Fruit fly (Drosophila melanogaster): ENCODE results near the gene Mhc.

Gene Mhc

DNA sequence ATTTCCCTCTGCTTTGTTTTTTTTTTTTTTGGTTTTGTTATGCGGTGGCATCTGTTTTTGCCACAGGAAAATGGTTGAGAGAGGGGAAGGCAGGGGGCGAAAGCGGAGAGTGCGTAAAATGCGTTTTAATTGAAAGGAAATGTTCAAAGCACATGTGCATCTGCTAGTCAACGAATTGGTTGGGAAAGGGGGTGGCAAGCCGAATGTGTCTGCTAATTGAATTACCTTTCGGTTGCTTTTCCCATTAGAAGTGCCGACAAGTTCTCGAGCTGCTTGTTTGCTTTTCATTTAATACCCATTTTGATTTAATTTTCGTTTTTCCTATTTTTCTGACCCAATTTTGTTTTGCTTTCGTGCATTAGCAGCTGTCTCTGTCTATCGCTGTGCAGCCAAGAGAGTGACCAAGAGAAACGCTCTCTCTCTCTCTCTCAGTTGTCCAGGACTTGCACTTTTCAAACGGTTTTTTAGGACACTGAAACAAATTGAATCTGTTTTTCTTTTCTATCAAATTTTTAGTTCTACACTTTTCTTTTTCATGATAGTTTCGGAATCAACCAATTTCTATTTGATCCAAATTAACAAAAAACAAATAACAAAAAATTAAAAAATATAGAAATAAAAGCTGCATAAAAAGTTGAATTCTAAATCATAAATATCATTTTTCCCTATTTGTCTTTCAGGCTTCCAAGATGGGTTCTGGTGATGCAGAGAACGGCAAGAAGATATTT is 47.8 kb upstream of the Mhc start (continued):
- TF ChIP-seq ab (GFP tag; optimal IDR thresholded peaks at IDR 0.05) = no peak
- TF ChIP-seq Sry-δ (GFP tag; optimal IDR thresholded peaks at IDR 0.05) = no peak
- TF ChIP-seq NFAT (GFP tag; IDR thresholded peaks at IDR 0.05) = no peak
- TF ChIP-seq CG33213 (GFP tag; optimal IDR thresholded peaks at IDR 0.05) = no peak
- no peak for TF ChIP-seq CG11093 (GFP tag; IDR thresholded peaks at IDR 0.05)
- no peak for TF ChIP-seq NC2α (GFP tag; optimal IDR thresholded peaks at IDR 0.05)
- TF ChIP-seq bcd (GFP tag; optimal IDR thresholded peaks at IDR 0.05) = no peak
- no peak for TF ChIP-seq Ptx1 (GFP tag; IDR thresholded peaks at IDR 0.05)
- no peak for TF ChIP-seq CG8089 (GFP tag; optimal IDR thresholded peaks at IDR 0.05)
- no peak for TF ChIP-seq tap (tag; optimal IDR thresholded peaks at IDR 0.05)
- TF ChIP-seq ERR (GFP tag; optimal IDR thresholded peaks at IDR 0.05) = no peak
- peak; percentile 24 for TF ChIP-seq twi (tag; optimal IDR thresholded peaks at IDR 0.05)
- TF ChIP-seq B-H2 (GFP tag; optimal IDR thresholded peaks at IDR 0.05) = no peak
- no peak for TF ChIP-seq inv (GFP tag; IDR thresholded peaks at IDR 0.05; ENCODE audit: partially characterized antibody)
- no peak for TF ChIP-seq CG32532 (GFP tag; IDR thresholded peaks at IDR 0.05)
- TF ChIP-seq CG10959 (GFP tag; IDR thresholded peaks at IDR 0.05) = 0 out of 2 replicates have a peak, but pooled peaks have one; percentile 17
- no peak for TF ChIP-seq dm (GFP tag; optimal IDR thresholded peaks at IDR 0.05)
- no peak for TF ChIP-seq Fer2 (tag; optimal IDR thresholded peaks at IDR 0.05)
- peak; percentile 37 for TF ChIP-seq nerfin-1 (tag; optimal IDR thresholded peaks at IDR 0.05)
- no peak for TF ChIP-seq stc (GFP tag; IDR thresholded peaks at IDR 0.05)
- no peak for TF ChIP-seq jumu (GFP tag; optimal IDR thresholded peaks at IDR 0.05)
- TF ChIP-seq CG15601 (tag; optimal IDR thresholded peaks at IDR 0.05) = no peak
- no peak for TF ChIP-seq CG1529 (GFP tag; optimal IDR thresholded peaks at IDR 0.05)
- no peak for TF ChIP-seq salm (tag; optimal IDR thresholded peaks at IDR 0.05)
- TF ChIP-seq Drgx (GFP tag; IDR thresholded peaks at IDR 0.05) = no peak
- TF ChIP-seq Trl (optimal IDR thresholded peaks at IDR 0.05) = peak; percentile 45 to 64
- TF ChIP-seq Trl (GFP tag; optimal IDR thresholded peaks at IDR 0.05) = no peak
- TF ChIP-seq chinmo (GFP tag; IDR thresholded peaks at IDR 0.05; ENCODE audit: partially characterized antibody) = 0 out of 4 replicates have a peak, but pooled peaks have one; percentile 8
- TF ChIP-seq odd (GFP tag; optimal IDR thresholded peaks at IDR 0.05) = no peak
- 0 out of 3 replicates have a peak, but pooled peaks have one; percentile 13 for TF ChIP-seq CG2199 (GFP tag; IDR thresholded peaks at IDR 0.05)
- TF ChIP-seq Ets65A (GFP tag) = peak; percentile 54
- TF ChIP-seq sens (GFP tag) = peak; percentile 37
- no peak for TF ChIP-seq tx (GFP tag; optimal IDR thresholded peaks at IDR 0.05)
- peak; percentile 55; the same call in 1 of the 3 replicates for TF ChIP-seq otp (GFP tag; IDR thresholded peaks at IDR 0.05)
- peak; percentile 26; the same call in 1 of the 2 replicates for TF ChIP-seq tna (GFP tag; IDR thresholded peaks at IDR 0.05; ENCODE audit: partially characterized antibody)

DNA sequence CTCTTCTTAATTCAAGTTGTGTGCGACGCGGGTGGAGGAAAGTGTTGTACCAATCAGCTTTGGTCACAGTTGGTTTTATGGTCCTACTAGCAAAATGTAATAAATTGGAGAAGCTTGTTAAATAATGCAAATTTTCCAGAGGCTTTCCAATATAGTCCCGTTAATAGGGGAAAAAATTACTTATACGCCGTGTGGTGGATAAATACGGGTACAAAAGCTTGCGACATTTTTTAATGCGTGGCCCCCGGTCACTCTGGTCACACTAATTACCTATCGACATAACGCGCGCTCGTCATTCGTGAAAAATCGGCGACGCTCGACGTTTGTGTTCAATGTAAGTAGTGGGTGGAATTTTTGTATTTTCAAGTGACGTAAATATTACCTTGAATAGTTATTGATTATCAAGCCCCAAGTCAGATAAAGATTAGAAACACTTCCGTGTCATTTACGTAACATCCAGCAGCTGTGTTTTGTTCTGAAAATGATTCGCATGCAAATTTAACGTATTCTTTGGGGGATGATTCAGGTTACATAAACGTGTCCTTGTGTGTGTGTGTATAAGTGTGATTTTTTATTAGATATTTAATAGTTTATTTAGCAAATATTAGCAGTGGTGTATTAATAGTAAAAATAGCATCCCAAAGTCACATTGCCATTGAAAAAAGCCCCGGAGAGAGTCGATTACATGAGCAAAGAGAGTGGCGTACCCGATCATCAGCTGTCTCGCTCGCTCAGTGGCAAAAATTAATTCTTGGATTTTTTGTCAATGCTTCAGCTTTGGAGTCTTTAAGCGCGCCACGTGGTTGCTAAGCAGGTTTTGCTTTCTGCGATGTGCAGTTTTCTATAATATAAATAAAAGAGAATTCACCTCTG is 46.5 kb upstream of the Mhc start, which contains the start of gene Cyt-c-p:
Cyt-c-p (plus strand) TSS at position 290 of the 873 bp plus-strand sequence.
- TF ChIP-seq MTF-1 (GFP tag; optimal IDR thresholded peaks at IDR 0.05; ENCODE audit: borderline replicate concordance) (no peak), Dll (GFP tag; IDR thresholded peaks at IDR 0.05; ENCODE audit: partially characterized antibody) (peak; percentile 70; the same call in 3 of the 4 replicates), CG17186 (GFP tag; optimal IDR thresholded peaks at IDR 0.05) (peak; percentile 87), zfh2 (GFP tag; optimal IDR thresholded peaks at IDR 0.05) (no peak), Rx (GFP tag; IDR thresholded peaks at IDR 0.05) (no peak), tgo (GFP tag; IDR thresholded peaks at IDR 0.05) (no peak), Neu2 (GFP tag; optimal IDR thresholded peaks at IDR 0.05; ENCODE audit: borderline replicate concordance) (peak; percentile 86), dan (GFP tag; IDR thresholded peaks at IDR 0.05) (no peak), Oli (tag; optimal IDR thresholded peaks at IDR 0.05) (no peak), CG6689 (GFP tag; IDR thresholded peaks at IDR 0.05) (no peak), Lpt (GFP tag; optimal IDR thresholded peaks at IDR 0.05) (no peak), Pdp1 (GFP tag; optimal IDR thresholded peaks at IDR 0.05) (peak in 1 of 2 experiments; percentile 83), HLH4C (GFP tag; IDR thresholded peaks at IDR 0.05; ENCODE audit: partially characterized antibody) (peak; percentile 44; the same call in 1 of the 3 replicates), ash1 (GFP tag; optimal IDR thresholded peaks at IDR 0.05) (no peak), gce (GFP tag; IDR thresholded peaks at IDR 0.05) (no peak), CG10366 (GFP tag; IDR thresholded peaks at IDR 0.05) (no peak)

Measured in whole organism, embryonic.